Fruit fly (Drosophila melanogaster): ENCODE results near the gene Spag1.
A peak's percentile ranks its signal among the peaks of the same experiment; 100 is the strongest.

The Spag1 gene

dm6 chr3R:26937423-26937822, 10.2 kb upstream of the Spag1 start (continued):
- TF ChIP-seq crp (GFP tag; optimal IDR thresholded peaks at IDR 0.05) (no peak), chif (GFP tag; optimal IDR thresholded peaks at IDR 0.05) (peak in 1 of 2 experiments; percentile 64), CG10431 (GFP tag; optimal IDR thresholded peaks at IDR 0.05) (no peak), Doc3 (GFP tag; IDR thresholded peaks at IDR 0.05; ENCODE audit: partially characterized antibody) (no peak), Max (GFP tag; optimal IDR thresholded peaks at IDR 0.05) (peak; percentile 18), stc (GFP tag; IDR thresholded peaks at IDR 0.05) (no peak), CG11723 (GFP tag; optimal IDR thresholded peaks at IDR 0.05) (peak; percentile 25), HLH54F (GFP tag; optimal IDR thresholded peaks at IDR 0.05) (peak; percentile 43), her (GFP tag; optimal IDR thresholded peaks at IDR 0.05) (no peak), CG12236 (GFP tag; optimal IDR thresholded peaks at IDR 0.05) (no peak), Awh (GFP tag; IDR thresholded peaks at IDR 0.05) (no peak), jumu (GFP tag; optimal IDR thresholded peaks at IDR 0.05) (no peak), CG6175 (GFP tag; IDR thresholded peaks at IDR 0.05) (no peak), cwo (GFP tag; optimal IDR thresholded peaks at IDR 0.05) (peak; percentile 86), caup (GFP tag; optimal IDR thresholded peaks at IDR 0.05; ENCODE audit: severe bottlenecking) (peak; percentile 35), Atf-2 (GFP tag; optimal IDR thresholded peaks at IDR 0.05) (peak; percentile 20), CG15073 (GFP tag; optimal IDR thresholded peaks at IDR 0.05) (no peak), H15 (GFP tag; IDR thresholded peaks at IDR 0.05) (no peak), dmrt99B (tag; optimal IDR thresholded peaks at IDR 0.05) (peak; percentile 75), fd3F (GFP tag; optimal IDR thresholded peaks at IDR 0.05) (no peak), tin (GFP tag; optimal IDR thresholded peaks at IDR 0.05) (peak; percentile 38), cg (GFP tag; optimal IDR thresholded peaks at IDR 0.05) (no peak), CrebB (tag; optimal IDR thresholded peaks at IDR 0.05) (no peak), wek (GFP tag; optimal IDR thresholded peaks at IDR 0.05) (no peak), CG2889 (GFP tag; IDR thresholded peaks at IDR 0.05) (no peak), vfl (GFP tag; optimal IDR thresholded peaks at IDR 0.05) (no peak), CG14710 (tag; optimal IDR thresholded peaks at IDR 0.05) (peak; percentile 31), CG10543 (GFP tag; optimal IDR thresholded peaks at IDR 0.05) (peak; percentile 2), CG13775 (GFP tag; optimal IDR thresholded peaks at IDR 0.05) (peak; percentile 29), chm (GFP tag; IDR thresholded peaks at IDR 0.05) (no peak), CG16813 (GFP tag; IDR thresholded peaks at IDR 0.05; ENCODE audit: partially characterized antibody) (no peak), CG13624 (GFP tag; optimal IDR thresholded peaks at IDR 0.05) (peak; percentile 35), CG34376 (GFP tag; optimal IDR thresholded peaks at IDR 0.05) (peak; percentile 6), CG10979 (tag; optimal IDR thresholded peaks at IDR 0.05) (peak; percentile 50), CG17612 (GFP tag; IDR thresholded peaks at IDR 0.05) (no peak), CG13894 (tag; optimal IDR thresholded peaks at IDR 0.05) (no peak), NK7.1 (GFP tag; optimal IDR thresholded peaks at IDR 0.05) (no peak), ERR (GFP tag; optimal IDR thresholded peaks at IDR 0.05) (no peak), CG10654 (GFP tag; optimal IDR thresholded peaks at IDR 0.05) (peak; percentile 51), luna (GFP tag; optimal IDR thresholded peaks at IDR 0.05) (no peak), tna (GFP tag; IDR thresholded peaks at IDR 0.05; ENCODE audit: partially characterized antibody) (no peak), PHDP (tag; optimal IDR thresholded peaks at IDR 0.05) (peak; percentile 54), eyg (GFP tag; optimal IDR thresholded peaks at IDR 0.05) (no peak), Bdp1 (GFP tag; optimal IDR thresholded peaks at IDR 0.05) (no peak), ems (GFP tag; optimal IDR thresholded peaks at IDR 0.05) (no peak), unc-4 (GFP tag; IDR thresholded peaks at IDR 0.05; ENCODE audit: partially characterized antibody) (no peak), CG30403 (GFP tag; optimal IDR thresholded peaks at IDR 0.05) (peak; percentile 31), CG14014 (GFP tag; IDR thresholded peaks at IDR 0.05) (0 out of 2 replicates have a peak, but pooled peaks have one; percentile 32), zfh1 (GFP tag; IDR thresholded peaks at IDR 0.05) (0 out of 3 replicates have a peak, but pooled peaks have one; percentile 31), CG4617 (GFP tag; optimal IDR thresholded peaks at IDR 0.05; ENCODE audit: borderline replicate concordance) (no peak), CG9215 (GFP tag; IDR thresholded peaks at IDR 0.05) (no peak)
